Worm (Caenorhabditis elegans): ENCODE results near the gene rnf-121.

Gene rnf-121

DNA sequence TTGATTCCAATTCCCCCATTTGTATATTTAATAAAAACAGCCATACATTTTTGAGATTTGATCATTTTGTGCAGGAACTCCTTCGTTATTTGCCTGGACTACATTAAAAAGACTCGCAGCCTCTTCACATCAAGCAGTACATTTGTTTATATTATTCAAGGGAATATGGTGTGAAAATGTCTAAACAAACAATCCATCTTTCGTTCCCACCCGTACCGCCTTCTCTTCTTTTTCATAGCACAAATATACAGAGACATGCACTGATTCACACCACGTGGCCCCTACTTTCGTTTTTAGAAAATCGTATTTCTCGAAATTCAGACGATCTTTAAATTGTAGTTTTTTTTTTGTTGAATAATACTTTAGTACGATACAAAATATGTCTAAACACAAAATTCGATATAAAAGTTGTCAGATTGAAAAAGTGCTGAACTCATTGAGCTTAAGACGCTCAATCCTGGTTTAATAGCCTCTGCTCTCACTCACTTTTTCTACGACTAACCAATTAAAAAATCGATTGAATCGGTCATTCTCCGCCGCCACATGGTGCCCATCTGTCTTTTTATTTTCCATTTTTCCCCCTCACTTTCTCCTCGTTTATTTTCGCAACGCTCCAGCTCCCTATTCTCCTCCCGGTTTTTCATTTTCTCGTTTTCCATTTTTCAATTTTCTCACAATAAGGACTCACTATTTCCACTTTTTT lies 24.7 kb upstream of the rnf-121 start (continued):
- TF ChIP-seq mep-1 (tag; optimal IDR thresholded peaks at IDR 0.05) (no peak), hlh-17 (GFP tag; optimal IDR thresholded peaks at IDR 0.05; ENCODE audit: borderline replicate concordance) (peak; percentile 5), efl-3 (GFP tag; optimal IDR thresholded peaks at IDR 0.05) (no peak), mab-9 (GFP tag; IDR thresholded peaks at IDR 0.05) (no peak), ceh-82 (tag; optimal IDR thresholded peaks at IDR 0.05) (no peak), mef-2 (tag; optimal IDR thresholded peaks at IDR 0.05) (no peak), C04F5.9 (tag; optimal IDR thresholded peaks at IDR 0.05) (no peak), elt-2 (tag; optimal IDR thresholded peaks at IDR 0.05) (peak; percentile 60), nhr-76 (tag; optimal IDR thresholded peaks at IDR 0.05) (no peak), fkh-8 (tag; optimal IDR thresholded peaks at IDR 0.05) (no peak), hlh-4 (tag; optimal IDR thresholded peaks at IDR 0.05) (no peak), nhr-11 (tag; optimal IDR thresholded peaks at IDR 0.05) (no peak), nhr-85 (tag) (peak; percentile 80), fkh-10 (GFP tag; optimal IDR thresholded peaks at IDR 0.05) (no peak), tlp-1 (tag; optimal IDR thresholded peaks at IDR 0.05) (no peak), blmp-1 (tag; optimal IDR thresholded peaks at IDR 0.05) (peak; percentile 77), nhr-12 (tag; optimal IDR thresholded peaks at IDR 0.05) (no peak), ztf-4 (tag; optimal IDR thresholded peaks at IDR 0.05) (peak; percentile 72), nhr-90 (tag; optimal IDR thresholded peaks at IDR 0.05; ENCODE audit: poor library complexity) (peak; percentile 63), nhr-20 (tag; optimal IDR thresholded peaks at IDR 0.05) (peak; percentile 37), pqm-1 (tag; optimal IDR thresholded peaks at IDR 0.05) (no peak), snu-23 (GFP tag; optimal IDR thresholded peaks at IDR 0.05) (peak; percentile 49), nhr-47 (tag; optimal IDR thresholded peaks at IDR 0.05) (peak; percentile 59), unc-62 (GFP tag; optimal IDR thresholded peaks at IDR 0.05) (no peak), sox-4 (tag; optimal IDR thresholded peaks at IDR 0.05) (no peak), egl-13 (tag; optimal IDR thresholded peaks at IDR 0.05) (no peak), elt-3 (tag; optimal IDR thresholded peaks at IDR 0.05) (no peak), tbx-2 (tag; optimal IDR thresholded peaks at IDR 0.05) (peak; percentile 5), pag-3 (tag; optimal IDR thresholded peaks at IDR 0.05; ENCODE audit: borderline replicate concordance, insufficient read depth) (no peak), unc-130 (tag; optimal IDR thresholded peaks at IDR 0.05) (peak; percentile 13)

ce11 chrIII:4194349-4195110 lies 23.8 kb upstream of the rnf-121 start:
- TF ChIP-seq ztf-4 (tag; optimal IDR thresholded peaks at IDR 0.05), result peak; percentile 34
- TF ChIP-seq fkh-8 (tag; optimal IDR thresholded peaks at IDR 0.05), result no peak
- TF ChIP-seq mab-9 (GFP tag; IDR thresholded peaks at IDR 0.05), result 0 out of 2 replicates have a peak, but pooled peaks have one; percentile 1
- TF ChIP-seq nhr-85 (tag), result peak; percentile 72
- peak; percentile 14 for TF ChIP-seq rnt-1 (tag; optimal IDR thresholded peaks at IDR 0.05)
- TF ChIP-seq fkh-4 (tag; optimal IDR thresholded peaks at IDR 0.05; ENCODE audit: borderline replicate concordance), result no peak

ce11 chrIII:4193659-4194103 lies 22.9 kb upstream of the rnf-121 start, which contains the start of gene xbp-1:
Gene xbp-1 (plus strand): TSS chrIII:4193809.
- TF ChIP-seq ceh-90 (tag; optimal IDR thresholded peaks at IDR 0.05) (no peak), grh-1 (GFP tag; IDR thresholded peaks at IDR 0.05) (no peak), dpl-1 (GFP tag; optimal IDR thresholded peaks at IDR 0.05) (peak; percentile 64 to 73 (median 67)), F16B12.6 (tag; optimal IDR thresholded peaks at IDR 0.05) (peak; percentile 44), sup-37 (GFP tag; optimal IDR thresholded peaks at IDR 0.05) (peak; percentile 49), egl-13 (tag; optimal IDR thresholded peaks at IDR 0.05) (peak; percentile 68), mdl-1 (tag; optimal IDR thresholded peaks at IDR 0.05) (peak in 1 of 2 experiments; percentile 92), sptf-1 (tag; optimal IDR thresholded peaks at IDR 0.05) (no peak), snpc-4 (tag; optimal IDR thresholded peaks at IDR 0.05) (peak; percentile 69), lin-13 (GFP tag; optimal IDR thresholded peaks at IDR 0.05) (peak; percentile 83), ztf-11 (tag; optimal IDR thresholded peaks at IDR 0.05) (peak in 1 of 2 experiments; percentile 31), elt-2 (tag; optimal IDR thresholded peaks at IDR 0.05) (peak; percentile 89), nhr-47 (tag; optimal IDR thresholded peaks at IDR 0.05) (peak; percentile 88), alr-1 (tag; optimal IDR thresholded peaks at IDR 0.05; ENCODE audit: borderline replicate concordance) (no peak), ceh-63 (GFP tag; optimal IDR thresholded peaks at IDR 0.05) (no peak), lin-15B (tag; optimal IDR thresholded peaks at IDR 0.05) (peak; percentile 68), C16A3.4 (tag; optimal IDR thresholded peaks at IDR 0.05) (peak; percentile 79), pqm-1 (tag; optimal IDR thresholded peaks at IDR 0.05) (peak; percentile 79), ceh-88 (GFP tag; IDR thresholded peaks at IDR 0.05) (no peak)
